Worm (Caenorhabditis elegans): ENCODE results near the gene pqn-29.

DNA sequence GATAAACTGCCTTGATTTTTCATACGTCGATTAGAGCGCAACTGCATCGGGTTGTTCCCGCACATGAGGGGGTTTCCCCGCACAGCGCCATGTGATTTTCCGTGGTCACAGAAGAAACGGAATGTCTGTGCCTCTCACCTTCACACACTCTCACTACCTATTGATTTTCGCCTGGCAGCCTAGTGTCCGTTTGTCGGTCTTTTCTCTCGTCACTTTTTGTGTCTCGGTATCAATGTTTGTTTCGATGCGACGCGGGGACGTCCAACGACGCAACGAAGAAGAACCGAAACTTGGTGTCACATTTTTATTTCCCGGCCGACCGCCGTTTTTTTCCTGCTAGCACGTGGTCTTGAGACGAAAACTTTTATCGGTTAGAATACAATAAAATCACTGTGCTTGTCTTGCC lies 3.2 kb upstream of the pqn-29 start:
- TF ChIP-seq him-1 (tag; optimal IDR thresholded peaks at IDR 0.05) (peak; percentile 89), dao-5 (tag; optimal IDR thresholded peaks at IDR 0.05) (no peak), W03F9.2 (tag; optimal IDR thresholded peaks at IDR 0.05) (peak; percentile 57)

Data from whole organism, L4/young adult.